Fruit fly (Drosophila melanogaster): Measurements from ENCODE around the gene r.

The r gene

DNA sequence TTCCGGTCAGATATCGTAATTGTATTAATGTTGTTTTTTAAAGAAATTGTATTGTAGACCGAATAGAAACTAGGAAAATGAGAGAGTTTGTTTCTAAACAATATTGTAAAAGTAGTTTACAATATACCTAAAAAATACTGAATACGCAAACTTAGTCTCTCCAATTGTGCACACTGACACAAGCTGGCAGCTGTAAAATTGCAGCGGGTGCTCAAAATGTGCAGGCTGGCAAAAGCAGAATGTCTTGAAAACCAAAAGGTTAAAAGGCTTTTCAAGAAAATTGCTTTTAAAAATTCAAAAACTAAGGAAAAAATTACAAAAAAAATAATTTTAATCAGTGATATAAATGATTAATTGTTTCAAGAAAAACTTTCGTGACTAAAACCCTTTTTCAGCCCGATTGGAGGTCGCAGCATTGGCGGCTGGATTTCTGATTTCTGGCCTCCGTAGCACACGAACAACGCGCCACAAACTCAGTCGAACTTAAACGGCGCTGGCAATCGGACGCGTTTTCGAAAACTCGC lies 40.6 kb downstream of the r start, which contains the start of gene CG4678:
CG4678 (plus strand) TSS at position 474 of the 524 bp plus-strand sequence.
- TF ChIP-seq E2f2 (GFP tag; IDR thresholded peaks at IDR 0.05) (peak; percentile 89), fru (optimal IDR thresholded peaks at IDR 0.05) (no peak), CG6254 (GFP tag; optimal IDR thresholded peaks at IDR 0.05) (peak; percentile 14), Rfx (GFP tag; IDR thresholded peaks at IDR 0.05) (peak; percentile 26; the same call in 1 of the 2 replicates), MBD-R2 (GFP tag; IDR thresholded peaks at IDR 0.05) (peak; percentile 35; the same call in 1 of the 2 replicates), CG9215 (GFP tag; IDR thresholded peaks at IDR 0.05) (no peak), CG1603 (tag; optimal IDR thresholded peaks at IDR 0.05) (peak; percentile 49), trem (tag; optimal IDR thresholded peaks at IDR 0.05) (peak; percentile 17), CG17361 (GFP tag; IDR thresholded peaks at IDR 0.05) (no peak), H15 (GFP tag; IDR thresholded peaks at IDR 0.05) (no peak), Ets97D (GFP tag; optimal IDR thresholded peaks at IDR 0.05) (peak; percentile 52), tio (GFP tag; optimal IDR thresholded peaks at IDR 0.05) (no peak), Ets65A (GFP tag) (peak; percentile 93), CG6272 (GFP tag; IDR thresholded peaks at IDR 0.05) (no peak), CG12659 (GFP tag; optimal IDR thresholded peaks at IDR 0.05) (peak; percentile 36), Lhr (GFP tag; optimal IDR thresholded peaks at IDR 0.05) (peak; percentile 43), amos (GFP tag; IDR thresholded peaks at IDR 0.05; ENCODE audit: partially characterized antibody) (peak; percentile 32; the same call in 1 of the 2 replicates), oc (tag; optimal IDR thresholded peaks at IDR 0.05) (no peak), ind (GFP tag; optimal IDR thresholded peaks at IDR 0.05) (no peak), Opbp (GFP tag; IDR thresholded peaks at IDR 0.05; ENCODE audit: partially characterized antibody) (peak; percentile 52; the same call in 2 of the 3 replicates), CG14710 (tag; optimal IDR thresholded peaks at IDR 0.05) (peak; percentile 23), CG3847 (GFP tag; IDR thresholded peaks at IDR 0.05) (no peak), Sry-δ (GFP tag; optimal IDR thresholded peaks at IDR 0.05) (peak; percentile 9), Asciz (GFP tag; optimal IDR thresholded peaks at IDR 0.05) (no peak), sens (GFP tag) (peak; percentile 73), Abd-B (GFP tag; optimal IDR thresholded peaks at IDR 0.05) (peak; percentile 44), stwl (tag; optimal IDR thresholded peaks at IDR 0.05) (peak; percentile 90), CG4854 (GFP tag; optimal IDR thresholded peaks at IDR 0.05) (no peak), CG17568 (GFP tag; optimal IDR thresholded peaks at IDR 0.05) (no peak), CG9609 (GFP tag; optimal IDR thresholded peaks at IDR 0.05) (peak; percentile 6), CG15514 (GFP tag; optimal IDR thresholded peaks at IDR 0.05) (peak; percentile 24), pzg (GFP tag; optimal IDR thresholded peaks at IDR 0.05) (peak; percentile 64), Med (GFP tag) (peak; percentile 81), row (GFP tag; IDR thresholded peaks at IDR 0.05) (0 out of 3 replicates have a peak, but pooled peaks have one; percentile 20), CG17359 (tag; optimal IDR thresholded peaks at IDR 0.05) (peak; percentile 8), pb (GFP tag; optimal IDR thresholded peaks at IDR 0.05) (no peak), tll (GFP tag; optimal IDR thresholded peaks at IDR 0.05) (no peak), nmo (GFP tag; optimal IDR thresholded peaks at IDR 0.05) (peak; percentile 20), ssp (GFP tag; IDR thresholded peaks at IDR 0.05) (peak; percentile 31; the same call in 1 of the 2 replicates), sna (GFP tag; IDR thresholded peaks at IDR 0.05; ENCODE audit: partially characterized antibody) (no peak), Dp (GFP tag; optimal IDR thresholded peaks at IDR 0.05) (peak; percentile 83), CG9797 (GFP tag; optimal IDR thresholded peaks at IDR 0.05) (peak; percentile 22), CG18011 (GFP tag; optimal IDR thresholded peaks at IDR 0.05) (peak; percentile 99), Doc2 (GFP tag; IDR thresholded peaks at IDR 0.05) (no peak), ftz-f1 (GFP tag; optimal IDR thresholded peaks at IDR 0.05) (no peak), gfzf (GFP tag; optimal IDR thresholded peaks at IDR 0.05) (peak; percentile 72), CG33213 (GFP tag; optimal IDR thresholded peaks at IDR 0.05) (peak; percentile 58), CTCF (GFP tag; optimal IDR thresholded peaks at IDR 0.05) (peak; percentile 56), CG2712 (tag; optimal IDR thresholded peaks at IDR 0.05) (peak; percentile 5), p53 (GFP tag; optimal IDR thresholded peaks at IDR 0.05) (no peak), Myb (GFP tag; optimal IDR thresholded peaks at IDR 0.05) (peak; percentile 52)
